Fruit fly (Drosophila melanogaster) S2 (cell line): Measurements from ENCODE around the gene Atg1.

Experiments used
- CG8478 ChIP-seq: fragments of >200 bp; optimal IDR thresholded peaks from 2 replicates; lab custom pipeline; 2018
- CTCF ChIP-seq, 2 experiments: fragments of >200 bp; optimal IDR thresholded peaks; 2 replicates each; lab custom pipeline; 2018

- TF ChIP-seq CG8478 (lab: Kevin White, UChicago) (no peak), CTCF (optimal IDR thresholded peaks at IDR 0.05; lab: Kevin White, UChicago) (no peak)
Measured at dm6 chr3L:12832355-12832881, 27.5 kb upstream of the Atg1 start.
